Fruit fly (Drosophila melanogaster) whole organism, wandering third instar larva: Measurements from ENCODE around the gene CG5274.

ENCODE experiments used
- Abd-B ChIP-seq: fragments of >200 bp; optimal IDR thresholded peaks from 2 replicates; lab custom pipeline; 2017; ENCODE audit warnings: missing biosample characterization, missing genetic modification characterization
- CG32264 ChIP-seq: fragments of 200-800 bp; sonication (Bioruptor generic); optimal IDR thresholded peaks from 2 replicates; lab custom pipeline; 2016; ENCODE audit warnings: missing biosample characterization, missing genetic modification characterization
- Myc ChIP-seq: fragments of >200 bp; optimal IDR thresholded peaks from 2 replicates; lab custom pipeline; 2017
- sage ChIP-seq: fragments of 200-800 bp; sonication (Bioruptor generic); optimal IDR thresholded peaks from 2 replicates; lab custom pipeline; 2016; ENCODE audit warnings: missing biosample characterization, mild to moderate bottlenecking, missing genetic modification characterization
- sv ChIP-seq: fragments of 200-800 bp; sonication (Bioruptor generic); optimal IDR thresholded peaks from 3 replicates; lab custom pipeline; 2016; ENCODE audit warnings: missing biosample characterization, missing genetic modification characterization

DNA sequence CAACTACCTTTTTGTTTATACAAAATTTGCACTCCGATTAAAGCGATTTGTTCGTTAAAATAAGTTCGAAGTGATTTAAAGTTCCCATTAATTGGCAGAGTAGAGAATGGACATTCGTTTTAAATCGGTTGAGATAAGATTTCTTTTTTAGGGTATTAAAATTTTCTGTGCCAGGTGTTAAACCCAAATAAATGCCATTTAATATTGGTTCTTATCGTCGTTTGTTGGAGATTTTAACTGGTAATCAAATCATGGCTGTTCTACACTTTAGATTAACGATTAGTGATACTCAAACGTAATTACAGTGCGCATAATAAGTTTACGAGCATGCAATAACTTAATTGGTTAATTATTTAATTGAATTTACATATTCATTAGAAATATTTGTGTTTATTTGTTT, 34.9 kb upstream of the CG5274 start:
- TF ChIP-seq Abd-B (GFP tag; lab: Kevin White, UChicago) (no peak), CG32264 (GFP tag; lab: Kevin White, UChicago) (no peak), sv (no peak), sage (GFP tag; lab: Kevin White, UChicago) (no peak), Myc (lab: Kevin White, UChicago) (no peak)
